Fruit fly (Drosophila melanogaster) whole organism, embryonic: ENCODE results near the gene Lim3.

Experiments used
- Abd-B ChIP-seq: fragments of 200-800 bp; sonication (Bioruptor generic); optimal IDR thresholded peaks from 2 replicates; lab custom pipeline; 2018; ENCODE audit warnings: missing biosample characterization, mild to moderate bottlenecking, missing genetic modification characterization, moderate library complexity
- Aef1 ChIP-seq: fragments of 200-800 bp; sonication (Bioruptor generic); IDR thresholded peaks from 3 replicates; pipeline ENCODE4 v1.3.6; 2022; ENCODE audit warnings: missing biosample characterization, missing genetic modification characterization
- Atf6 ChIP-seq: fragments of 200-800 bp; sonication (Bioruptor generic); IDR thresholded peaks from 2 replicates; pipeline ENCODE4 v1.3.6; 2022; ENCODE audit warnings: missing biosample characterization, missing genetic modification characterization
- Bgb ChIP-seq: fragments of 200-800 bp; sonication (Bioruptor generic); IDR thresholded peaks from 2 replicates; pipeline ENCODE4 v1.3.6; 2022; ENCODE audit warnings: missing biosample characterization, missing genetic modification characterization; ENCODE audit not compliant: partially characterized antibody
- Blimp-1 ChIP-seq: fragments of 200-800 bp; sonication (Bioruptor generic); optimal IDR thresholded peaks from 3 replicates; lab custom pipeline; 2018; ENCODE audit warnings: missing biosample characterization, missing genetic modification characterization, mild to moderate bottlenecking, moderate library complexity, missing genetic modification reagents
- Bteb2 ChIP-seq: fragments of 200-800 bp; sonication (Bioruptor generic); optimal IDR thresholded peaks from 2 replicates; lab custom pipeline; 2016; ENCODE audit warnings: missing biosample characterization, missing genetic modification characterization
- CG10543 ChIP-seq: fragments of 200-800 bp; sonication (Bioruptor generic); optimal IDR thresholded peaks from 3 replicates; lab custom pipeline; 2017; ENCODE audit warnings: missing biosample characterization, mild to moderate bottlenecking, missing genetic modification characterization, moderate library complexity
- CG11247 ChIP-seq: fragments of 200-800 bp; sonication (Bioruptor generic); IDR thresholded peaks from 2 replicates; pipeline ENCODE4 v1.3.6; 2022; ENCODE audit warnings: missing biosample characterization, missing genetic modification characterization
- CG12155 ChIP-seq: fragments of 200-800 bp; sonication (Bioruptor generic); optimal IDR thresholded peaks from 3 replicates; lab custom pipeline; 2016; ENCODE audit warnings: missing biosample characterization, missing genetic modification characterization
- CG12299 ChIP-seq: fragments of 200-800 bp; sonication (Bioruptor generic); optimal IDR thresholded peaks from 2 replicates; lab custom pipeline; 2018; ENCODE audit warnings: missing biosample characterization, mild to moderate bottlenecking, missing genetic modification characterization
- CG12659 ChIP-seq: fragments of 200-800 bp; sonication (Bioruptor generic); optimal IDR thresholded peaks from 3 replicates; lab custom pipeline; 2017; ENCODE audit warnings: mild to moderate bottlenecking, missing biosample characterization, missing genetic modification reagents, missing genetic modification characterization
- CG14050 ChIP-seq: fragments of 200-800 bp; sonication (Bioruptor generic); IDR thresholded peaks from 3 replicates; pipeline ENCODE4 v1.3.6; 2022; ENCODE audit warnings: missing biosample characterization, missing genetic modification characterization
- CG14860 ChIP-seq: fragments of 200-800 bp; sonication (Bioruptor generic); IDR thresholded peaks from 3 replicates; pipeline ENCODE4 v1.3.6; 2022; ENCODE audit warnings: missing biosample characterization, missing genetic modification characterization; ENCODE audit not compliant: partially characterized antibody
- CG1529 ChIP-seq: fragments of 200-800 bp; sonication (Bioruptor generic); optimal IDR thresholded peaks from 3 replicates; lab custom pipeline; 2018; ENCODE audit warnings: missing biosample characterization, missing genetic modification characterization
- CG1647 ChIP-seq: fragments of 200-800 bp; sonication (Bioruptor generic); optimal IDR thresholded peaks from 3 replicates; lab custom pipeline; 2016; ENCODE audit warnings: missing biosample characterization, missing genetic modification characterization
- CG17568 ChIP-seq: fragments of 200-800 bp; sonication (Bioruptor generic); optimal IDR thresholded peaks from 2 replicates; lab custom pipeline; 2018; ENCODE audit warnings: missing biosample characterization, mild to moderate bottlenecking, missing genetic modification characterization, moderate library complexity
- CG17802 ChIP-seq: fragments of 200-800 bp; sonication (Bioruptor generic); optimal IDR thresholded peaks from 2 replicates; lab custom pipeline; 2018; ENCODE audit warnings: missing biosample characterization, mild to moderate bottlenecking, missing genetic modification characterization, moderate library complexity
- CG2678 ChIP-seq: fragments of 200-800 bp; sonication (Bioruptor generic); optimal IDR thresholded peaks from 3 replicates; lab custom pipeline; 2019; ENCODE audit warnings: missing biosample characterization, mild to moderate bottlenecking, missing genetic modification characterization, moderate library complexity
- CG3407 ChIP-seq: fragments of 200-800 bp; sonication (Bioruptor generic); optimal IDR thresholded peaks from 2 replicates; lab custom pipeline; 2018; ENCODE audit warnings: missing biosample characterization, mild to moderate bottlenecking, missing genetic modification characterization
- CG3838 ChIP-seq: fragments of 200-800 bp; sonication (Bioruptor generic); optimal IDR thresholded peaks from 3 replicates; lab custom pipeline; 2016; ENCODE audit warnings: missing biosample characterization, missing genetic modification characterization
- CG4707 ChIP-seq: fragments of 200-800 bp; sonication (Bioruptor generic); optimal IDR thresholded peaks from 2 replicates; lab custom pipeline; 2018; ENCODE audit warnings: missing biosample characterization, mild to moderate bottlenecking, missing genetic modification characterization, moderate library complexity
- CG4730 ChIP-seq: fragments of 200-800 bp; sonication (Bioruptor generic); IDR thresholded peaks from 2 replicates; pipeline ENCODE4 v1.3.6; 2022; ENCODE audit warnings: missing biosample characterization, missing genetic modification characterization
- CG4820 ChIP-seq: fragments of 200-800 bp; sonication (Bioruptor generic); optimal IDR thresholded peaks from 3 replicates; lab custom pipeline; 2016; ENCODE audit warnings: missing biosample characterization, missing genetic modification characterization
- CG9797 ChIP-seq: fragments of 200-800 bp; sonication (Bioruptor generic); optimal IDR thresholded peaks from 3 replicates; lab custom pipeline; 2018; ENCODE audit warnings: missing biosample characterization, mild to moderate bottlenecking, missing genetic modification characterization
- CHES-1-like ChIP-seq: fragments of 200-800 bp; sonication (Bioruptor generic); optimal IDR thresholded peaks from 2 replicates; lab custom pipeline; 2016; ENCODE audit warnings: missing biosample characterization, missing genetic modification characterization
- CkIIα-i1 ChIP-seq: fragments of 200-800 bp; sonication (Bioruptor generic); IDR thresholded peaks from 2 replicates; pipeline ENCODE4 v1.3.6; 2022; ENCODE audit warnings: missing biosample characterization, missing genetic modification characterization
- Drgx ChIP-seq: fragments of 200-800 bp; sonication (Bioruptor generic); IDR thresholded peaks from 2 replicates; pipeline ENCODE4 v1.3.6; 2022; ENCODE audit warnings: missing biosample characterization, missing genetic modification characterization
- GATAe ChIP-seq: fragments of 200-800 bp; sonication (Bioruptor generic); conservative IDR thresholded peaks from 2 replicates; pipeline ENCODE4 v1.3.6; 2022; ENCODE audit warnings: missing biosample characterization, missing genetic modification characterization
- HLHmδ ChIP-seq: fragments of 200-800 bp; sonication (Bioruptor generic); optimal IDR thresholded peaks from 2 replicates; lab custom pipeline; 2018; ENCODE audit warnings: missing biosample characterization, mild to moderate bottlenecking, missing genetic modification characterization, moderate library complexity
- Hr3 ChIP-seq: fragments of 200-800 bp; sonication (Bioruptor generic); optimal IDR thresholded peaks from 3 replicates; lab custom pipeline; 2016; ENCODE audit warnings: missing biosample characterization, missing genetic modification characterization
- MTF-1 ChIP-seq: fragments of 200-800 bp; sonication (Bioruptor generic); optimal IDR thresholded peaks from 2 replicates; lab custom pipeline; 2018; ENCODE audit warnings: missing biosample characterization, mild to moderate bottlenecking, missing genetic modification characterization, borderline replicate concordance
- Pdp1 ChIP-seq, 2 experiments: fragments of 200-800 bp; sonication (Bioruptor generic); optimal IDR thresholded peaks; 3 replicates each; lab custom pipeline; 2016; ENCODE audit warnings: missing biosample characterization in 2 of 2, missing genetic modification characterization in 2 of 2, mild to moderate bottlenecking in 1 of 2, moderate library complexity in 1 of 2
- Trl ChIP-seq, 3 experiments: fragments of >200 bp in 2 of 3; fragments of 200-800 bp in 1 of 3; sonication (Bioruptor generic) in 1 of 3; optimal IDR thresholded peaks; 2 replicates in 1 of 3; 3 replicates in 2 of 3; lab custom pipeline; 2016 to 2017; ENCODE audit warnings: missing biosample characterization in 1 of 3, missing genetic modification characterization in 1 of 3
- Xrp1 ChIP-seq: fragments of 200-800 bp; sonication (Bioruptor generic); IDR thresholded peaks from 2 replicates; pipeline ENCODE4 v1.3.6; 2022; ENCODE audit warnings: missing biosample characterization, missing genetic modification characterization
- az2 ChIP-seq: fragments of 200-800 bp; sonication (Bioruptor generic); optimal IDR thresholded peaks from 3 replicates; lab custom pipeline; 2016; ENCODE audit warnings: missing biosample characterization, missing genetic modification characterization
- bcd ChIP-seq: fragments of 200-800 bp; sonication (Bioruptor generic); optimal IDR thresholded peaks from 2 replicates; lab custom pipeline; 2017; ENCODE audit warnings: missing biosample characterization, mild to moderate bottlenecking, missing genetic modification characterization
- ci ChIP-seq: fragments of 200-800 bp; sonication (Bioruptor generic); IDR thresholded peaks from 3 replicates; pipeline ENCODE4 v1.3.6; 2022; ENCODE audit warnings: missing biosample characterization, missing genetic modification characterization
- danr ChIP-seq: fragments of 200-800 bp; sonication (Bioruptor generic); IDR thresholded peaks from 2 replicates; pipeline ENCODE4 v1.3.6; 2022; ENCODE audit warnings: missing biosample characterization, missing genetic modification characterization
- fd64A ChIP-seq: fragments of 200-800 bp; sonication (Bioruptor generic); optimal IDR thresholded peaks from 3 replicates; lab custom pipeline; 2018; ENCODE audit warnings: missing biosample characterization, mild to moderate bottlenecking, missing genetic modification characterization
- her ChIP-seq: fragments of 200-800 bp; sonication (Bioruptor generic); optimal IDR thresholded peaks from 2 replicates; lab custom pipeline; 2016; ENCODE audit warnings: missing biosample characterization, missing genetic modification characterization
- kah ChIP-seq: fragments of 200-800 bp; sonication (Bioruptor generic); optimal IDR thresholded peaks from 2 replicates; lab custom pipeline; 2018; ENCODE audit warnings: missing biosample characterization, mild to moderate bottlenecking, missing genetic modification characterization
- klu ChIP-seq: fragments of 200-800 bp; sonication (Bioruptor generic); IDR thresholded peaks from 2 replicates; pipeline ENCODE4 v1.3.6; 2022; ENCODE audit warnings: missing biosample characterization, missing genetic modification characterization
- lab ChIP-seq: fragments of 200-800 bp; sonication (Bioruptor generic); optimal IDR thresholded peaks from 3 replicates; lab custom pipeline; 2017; ENCODE audit warnings: missing biosample characterization, missing genetic modification characterization, mild to moderate bottlenecking, moderate library complexity, missing genetic modification reagents
- mam ChIP-seq: fragments of 200-800 bp; sonication (Bioruptor generic); optimal IDR thresholded peaks from 3 replicates; lab custom pipeline; 2016; ENCODE audit warnings: missing biosample characterization, missing genetic modification characterization
- pfk ChIP-seq: fragments of 200-800 bp; sonication (Bioruptor generic); optimal IDR thresholded peaks from 2 replicates; lab custom pipeline; 2018; ENCODE audit warnings: missing biosample characterization, mild to moderate bottlenecking, missing genetic modification characterization, moderate library complexity
- pho ChIP-seq: fragments of 200-800 bp; sonication (Bioruptor generic); optimal IDR thresholded peaks from 2 replicates; lab custom pipeline; 2016; ENCODE audit warnings: missing biosample characterization, missing genetic modification characterization
- pros ChIP-seq: fragments of 200-800 bp; sonication (Bioruptor generic); optimal IDR thresholded peaks from 3 replicates; lab custom pipeline; 2019; ENCODE audit warnings: missing biosample characterization, mild to moderate bottlenecking, missing genetic modification characterization, moderate library complexity
- sob ChIP-seq: fragments of 200-800 bp; sonication (Bioruptor generic); IDR thresholded peaks from 2 replicates; pipeline ENCODE4 v1.3.6; 2022; ENCODE audit warnings: missing biosample characterization, missing genetic modification characterization
- tup ChIP-seq: fragments of 200-800 bp; sonication (Bioruptor generic); optimal IDR thresholded peaks from 2 replicates; lab custom pipeline; 2016; ENCODE audit warnings: missing biosample characterization, mild to moderate bottlenecking, missing genetic modification characterization, moderate library complexity
- unc-4 ChIP-seq: fragments of 200-800 bp; sonication (Bioruptor generic); IDR thresholded peaks from 2 replicates; pipeline ENCODE4 v1.3.6; 2022; ENCODE audit warnings: missing biosample characterization, missing genetic modification characterization; ENCODE audit not compliant: partially characterized antibody

Lim3 gene

DNA sequence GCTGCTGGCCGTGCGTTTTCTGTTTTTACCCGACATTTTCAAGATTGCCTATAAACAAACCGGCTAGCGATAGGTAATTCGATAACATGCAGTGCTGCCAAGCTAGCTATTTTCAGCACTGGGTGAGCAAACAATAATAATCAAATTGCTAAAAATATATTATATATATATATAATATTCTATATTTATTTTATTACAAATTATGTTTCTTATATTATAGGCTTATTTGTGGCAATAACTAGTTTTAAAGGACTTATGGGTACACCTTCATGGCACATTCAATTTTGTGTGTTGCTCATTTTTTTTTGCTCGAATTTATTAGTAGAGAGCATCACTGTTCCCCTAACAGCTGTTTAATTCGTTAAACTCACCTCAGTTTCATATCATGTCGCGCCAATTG, 18.7 kb upstream of the Lim3 start (continued):
- TF ChIP-seq CG10543 (peak; percentile 84), fd64A (GFP tag; lab: Kevin White, UChicago) (no peak), Drgx (no peak), CG3407 (GFP tag; lab: Kevin White, UChicago) (peak; percentile 35), Abd-B (GFP tag; lab: Kevin White, UChicago) (peak; percentile 68), CG14860 (GFP tag; lab: Robert Waterston, UW) (no peak; the same call in 2 of the 3 replicates), Trl (optimal IDR thresholded peaks at IDR 0.05; lab: Kevin White, UChicago) (no peak), Trl (GFP tag; optimal IDR thresholded peaks at IDR 0.05; lab: Kevin White, UChicago) (no peak), unc-4 (GFP tag; lab: Robert Waterston, UW) (no peak; the same call in 1 of the 2 replicates), tup (GFP tag; lab: Kevin White, UChicago) (no peak), Bteb2 (GFP tag; lab: Kevin White, UChicago) (no peak), CG12659 (GFP tag; lab: Kevin White, UChicago) (peak; percentile 83), klu (no peak; the same call in 1 of the 2 replicates), az2 (GFP tag; lab: Kevin White, UChicago) (peak; percentile 60), sob (GFP tag; lab: Robert Waterston, UW) (peak; percentile 59), kah (GFP tag; lab: Kevin White, UChicago) (peak; percentile 24), pfk (GFP tag; lab: Kevin White, UChicago) (no peak), Pdp1 (GFP tag; optimal IDR thresholded peaks at IDR 0.05; lab: Kevin White, UChicago) (no peak), danr (GFP tag; lab: Robert Waterston, UW) (0 out of 2 replicates have a peak, but pooled peaks have one; percentile 18), CG9797 (no peak), Xrp1 (GFP tag; lab: Robert Waterston, UW) (peak; percentile 50; the same call in 1 of the 2 replicates), CG11247 (GFP tag; lab: Robert Waterston, UW) (0 out of 2 replicates have a peak, but pooled peaks have one; percentile 11), her (GFP tag; lab: Kevin White, UChicago) (no peak), CG17568 (GFP tag; lab: Kevin White, UChicago) (no peak), Aef1 (no peak), bcd (GFP tag; lab: Kevin White, UChicago) (no peak), Atf6 (GFP tag; lab: Robert Waterston, UW) (no peak), Bgb (GFP tag; lab: Robert Waterston, UW) (no peak), CG4730 (GFP tag; lab: Robert Waterston, UW) (no peak), CkIIα-i1 (GFP tag; lab: Robert Waterston, UW) (no peak), Blimp-1 (GFP tag; lab: Kevin White, UChicago) (no peak), CG12155 (GFP tag; lab: Kevin White, UChicago) (peak; percentile 45), lab (GFP tag; lab: Kevin White, UChicago) (no peak), CG4820 (GFP tag; lab: Kevin White, UChicago) (peak; percentile 35), CHES-1-like (no peak), pros (GFP tag; lab: Kevin White, UChicago) (no peak), CG2678 (peak; percentile 77), MTF-1 (GFP tag; lab: Kevin White, UChicago) (no peak), CG1647 (GFP tag; lab: Kevin White, UChicago) (no peak), mam (no peak), GATAe (GFP tag; lab: Robert Waterston, UW) (no peak), CG3838 (GFP tag; lab: Kevin White, UChicago) (no peak), CG1529 (GFP tag; lab: Kevin White, UChicago) (no peak), HLHmδ (no peak), CG14050 (no peak), CG12299 (tag; lab: Kevin White, UChicago) (peak; percentile 67), Hr3 (GFP tag; lab: Kevin White, UChicago) (peak; percentile 70), ci (GFP tag; lab: Robert Waterston, UW) (no peak), CG4707 (GFP tag; lab: Kevin White, UChicago) (no peak), CG17802 (no peak), pho (no peak)
